Fruit fly (Drosophila melanogaster) whole organism, embryonic: ENCODE results near the gene CG31468.

ENCODE experiments used
- Ada2b ChIP-seq: fragments of 200-800 bp; sonication (Bioruptor generic); IDR thresholded peaks from 2 replicates; pipeline ENCODE4 v1.3.6; 2022; ENCODE audit warnings: missing biosample characterization, missing genetic modification characterization
- Adf1 ChIP-seq: fragments of 200-800 bp; sonication (Bioruptor generic); IDR thresholded peaks from 2 replicates; pipeline ENCODE4 v1.3.6; 2022; ENCODE audit warnings: missing biosample characterization, missing genetic modification characterization
- C15 ChIP-seq: fragments of 200-800 bp; sonication (Bioruptor generic); IDR thresholded peaks from 3 replicates; pipeline ENCODE4 v1.3.6; 2022; ENCODE audit warnings: missing biosample characterization, missing genetic modification characterization
- CG11093 ChIP-seq: fragments of 200-800 bp; sonication (Bioruptor generic); IDR thresholded peaks from 3 replicates; pipeline ENCODE4 v1.3.6; 2022; ENCODE audit warnings: missing biosample characterization, missing genetic modification characterization
- CG11456 ChIP-seq: fragments of 200-800 bp; sonication (Bioruptor generic); IDR thresholded peaks from 3 replicates; pipeline ENCODE4 v1.3.6; 2022; ENCODE audit warnings: missing biosample characterization, missing genetic modification characterization
- CG11723 ChIP-seq: fragments of 200-800 bp; sonication (Bioruptor generic); optimal IDR thresholded peaks from 2 replicates; lab custom pipeline; 2017; ENCODE audit warnings: missing biosample characterization, mild to moderate bottlenecking, missing genetic modification characterization
- CG12744 ChIP-seq: fragments of 200-800 bp; sonication (Bioruptor generic); optimal IDR thresholded peaks from 2 replicates; lab custom pipeline; 2016; ENCODE audit warnings: missing biosample characterization, missing genetic modification characterization
- CG13894 ChIP-seq: fragments of 200-800 bp; sonication (Bioruptor generic); optimal IDR thresholded peaks from 3 replicates; lab custom pipeline; 2018; ENCODE audit warnings: missing biosample characterization, mild to moderate bottlenecking, missing genetic modification characterization, moderate library complexity
- CG14710 ChIP-seq: fragments of 200-800 bp; sonication (Bioruptor generic); optimal IDR thresholded peaks from 3 replicates; lab custom pipeline; 2019; ENCODE audit warnings: missing biosample characterization, mild to moderate bottlenecking, missing genetic modification characterization, moderate library complexity
- CG17359 ChIP-seq: fragments of 200-800 bp; sonication (Bioruptor generic); optimal IDR thresholded peaks from 3 replicates; lab custom pipeline; 2018; ENCODE audit warnings: missing biosample characterization, mild to moderate bottlenecking, missing genetic modification characterization, moderate library complexity
- CG2202 ChIP-seq: fragments of 200-800 bp; sonication (Bioruptor generic); optimal IDR thresholded peaks from 2 replicates; lab custom pipeline; 2018; ENCODE audit warnings: missing biosample characterization, mild to moderate bottlenecking, missing genetic modification characterization
- CG2712 ChIP-seq: fragments of 200-800 bp; optimal IDR thresholded peaks from 3 replicates; lab custom pipeline; 2019; ENCODE audit warnings: missing biosample characterization, mild to moderate bottlenecking, missing genetic modification characterization, moderate library complexity
- CG3281 ChIP-seq: fragments of 200-800 bp; sonication (Bioruptor generic); optimal IDR thresholded peaks from 3 replicates; lab custom pipeline; 2017; ENCODE audit warnings: missing biosample characterization, mild to moderate bottlenecking, missing genetic modification characterization
- CG33213 ChIP-seq: fragments of 200-800 bp; sonication (Bioruptor generic); optimal IDR thresholded peaks from 3 replicates; lab custom pipeline; 2016; ENCODE audit warnings: missing biosample characterization, missing genetic modification characterization
- CG3407 ChIP-seq: fragments of 200-800 bp; sonication (Bioruptor generic); optimal IDR thresholded peaks from 2 replicates; lab custom pipeline; 2018; ENCODE audit warnings: missing biosample characterization, mild to moderate bottlenecking, missing genetic modification characterization
- CG8281 ChIP-seq: fragments of 200-800 bp; sonication (Bioruptor generic); optimal IDR thresholded peaks from 2 replicates; lab custom pipeline; 2018; ENCODE audit warnings: missing biosample characterization, mild to moderate bottlenecking, missing genetic modification characterization, moderate library complexity
- CG9797 ChIP-seq: fragments of 200-800 bp; sonication (Bioruptor generic); optimal IDR thresholded peaks from 3 replicates; lab custom pipeline; 2018; ENCODE audit warnings: missing biosample characterization, mild to moderate bottlenecking, missing genetic modification characterization
- CkIIα-i1 ChIP-seq: fragments of 200-800 bp; sonication (Bioruptor generic); IDR thresholded peaks from 2 replicates; pipeline ENCODE4 v1.3.6; 2022; ENCODE audit warnings: missing biosample characterization, missing genetic modification characterization
- Deaf1 ChIP-seq: fragments of 200-800 bp; optimal IDR thresholded peaks from 3 replicates; lab custom pipeline; 2019; ENCODE audit warnings: missing biosample characterization, mild to moderate bottlenecking, missing genetic modification characterization, moderate library complexity
- Dfd ChIP-seq, 2 experiments: fragments of >200 bp; optimal IDR thresholded peaks; 2 replicates each; lab custom pipeline; 2017; ENCODE audit warnings: missing biosample characterization in 2 of 2, missing genetic modification characterization in 2 of 2
- Doc2 ChIP-seq: fragments of 200-800 bp; sonication (Bioruptor generic); IDR thresholded peaks from 2 replicates; pipeline ENCODE4 v1.3.6; 2022; ENCODE audit warnings: missing biosample characterization, missing genetic modification characterization
- Hey ChIP-seq: fragments of 200-800 bp; sonication (Bioruptor generic); optimal IDR thresholded peaks from 3 replicates; lab custom pipeline; 2018; ENCODE audit warnings: missing biosample characterization, mild to moderate bottlenecking, missing genetic modification characterization
- Hr78 ChIP-seq, 2 experiments: fragments of 200-800 bp in 1 of 2; fragments of >200 bp in 1 of 2; sonication (Bioruptor generic) in 1 of 2; optimal IDR thresholded peaks; 2 replicates each; lab custom pipeline; 2017 to 2019; ENCODE audit warnings: missing biosample characterization in 2 of 2, missing genetic modification characterization in 2 of 2, mild to moderate bottlenecking in 1 of 2, moderate library complexity in 1 of 2
- Mes4 ChIP-seq: fragments of 200-800 bp; sonication (Bioruptor generic); optimal IDR thresholded peaks from 2 replicates; lab custom pipeline; 2016; ENCODE audit warnings: missing biosample characterization, missing genetic modification characterization
- NfI ChIP-seq: fragments of 200-800 bp; sonication (Bioruptor generic); optimal IDR thresholded peaks from 3 replicates; lab custom pipeline; 2018; ENCODE audit warnings: missing biosample characterization, mild to moderate bottlenecking, missing genetic modification characterization, moderate library complexity
- Rfx ChIP-seq: fragments of 200-800 bp; sonication (Bioruptor generic); IDR thresholded peaks from 2 replicates; pipeline ENCODE4 v1.3.6; 2022; ENCODE audit warnings: missing biosample characterization, missing genetic modification characterization
- Rx ChIP-seq: fragments of 200-800 bp; sonication (Bioruptor generic); IDR thresholded peaks from 2 replicates; pipeline ENCODE4 v1.3.6; 2022; ENCODE audit warnings: missing biosample characterization, missing genetic modification characterization
- Sry-δ ChIP-seq: fragments of 200-800 bp; sonication (Bioruptor generic); optimal IDR thresholded peaks from 2 replicates; lab custom pipeline; 2016; ENCODE audit warnings: missing biosample characterization, missing genetic modification characterization
- ato ChIP-seq: fragments of 200-800 bp; sonication (Bioruptor generic); IDR thresholded peaks from 2 replicates; pipeline ENCODE4 v1.3.6; 2022; ENCODE audit warnings: missing biosample characterization, missing genetic modification characterization; ENCODE audit not compliant: partially characterized antibody
- az2 ChIP-seq: fragments of 200-800 bp; sonication (Bioruptor generic); optimal IDR thresholded peaks from 3 replicates; lab custom pipeline; 2016; ENCODE audit warnings: missing biosample characterization, missing genetic modification characterization
- ewg ChIP-seq: fragments of 200-800 bp; sonication (Bioruptor generic); optimal IDR thresholded peaks from 3 replicates; lab custom pipeline; 2017; ENCODE audit warnings: mild to moderate bottlenecking, missing biosample characterization, missing genetic modification reagents, missing genetic modification characterization
- gfzf ChIP-seq: fragments of 200-800 bp; sonication (Bioruptor generic); optimal IDR thresholded peaks from 2 replicates; lab custom pipeline; 2016; ENCODE audit warnings: missing biosample characterization, mild to moderate bottlenecking, missing genetic modification characterization, moderate library complexity
- gt ChIP-seq: fragments of 200-800 bp; sonication (Bioruptor generic); IDR thresholded peaks from 2 replicates; pipeline ENCODE4 v1.3.6; 2022; ENCODE audit warnings: missing biosample characterization, missing genetic modification characterization
- ham ChIP-seq: fragments of 200-800 bp; sonication (Bioruptor generic); IDR thresholded peaks from 2 replicates; pipeline ENCODE4 v1.3.6; 2022; ENCODE audit warnings: missing biosample characterization, missing genetic modification characterization
- hkb ChIP-seq, 2 experiments: fragments of 200-800 bp in 1 of 2; fragments of >200 bp in 1 of 2; sonication (Bioruptor generic) in 1 of 2; IDR thresholded peaks in 1 of 2; optimal IDR thresholded peaks in 1 of 2; 2 replicates each; pipeline versions ENCODE4 v1.3.6 to Lab custom; 2017 to 2022; ENCODE audit warnings: missing biosample characterization in 1 of 2, missing genetic modification characterization in 1 of 2
- ken ChIP-seq: fragments of 200-800 bp; sonication (Bioruptor generic); IDR thresholded peaks from 3 replicates; pipeline ENCODE4 v1.3.6; 2022; ENCODE audit warnings: missing biosample characterization, missing genetic modification characterization
- klu ChIP-seq: fragments of 200-800 bp; sonication (Bioruptor generic); IDR thresholded peaks from 2 replicates; pipeline ENCODE4 v1.3.6; 2022; ENCODE audit warnings: missing biosample characterization, missing genetic modification characterization
- lbe ChIP-seq: fragments of 200-800 bp; sonication (Bioruptor generic); optimal IDR thresholded peaks from 2 replicates; lab custom pipeline; 2016; ENCODE audit warnings: missing biosample characterization, mild to moderate bottlenecking, missing genetic modification characterization
- oc ChIP-seq: fragments of 200-800 bp; sonication (Bioruptor generic); optimal IDR thresholded peaks from 2 replicates; lab custom pipeline; 2018; ENCODE audit warnings: missing biosample characterization, mild to moderate bottlenecking, missing genetic modification characterization, moderate library complexity
- pan ChIP-seq, 4 experiments: fragments of >200 bp in 3 of 4; fragments of 200-800 bp in 1 of 4; sonication (Bioruptor generic) in 1 of 4; optimal IDR thresholded peaks in 3 of 4; IDR thresholded peaks in 1 of 4; 2 replicates each; pipeline versions ENCODE4 v1.3.6 to Lab custom; 2017 to 2022; ENCODE audit warnings: missing biosample characterization in 2 of 4, missing genetic modification characterization in 2 of 4, mixed read lengths in 1 of 4
- pfk ChIP-seq: fragments of 200-800 bp; sonication (Bioruptor generic); optimal IDR thresholded peaks from 2 replicates; lab custom pipeline; 2018; ENCODE audit warnings: missing biosample characterization, mild to moderate bottlenecking, missing genetic modification characterization, moderate library complexity
- psq ChIP-seq: fragments of 200-800 bp; sonication (Bioruptor generic); optimal IDR thresholded peaks from 2 replicates; lab custom pipeline; 2017; ENCODE audit warnings: missing biosample characterization, missing genetic modification characterization
- pum ChIP-seq: fragments of 200-800 bp; sonication (Bioruptor generic); optimal IDR thresholded peaks from 2 replicates; lab custom pipeline; 2016; ENCODE audit warnings: missing biosample characterization, missing genetic modification characterization
- ranshi ChIP-seq: fragments of 200-800 bp; sonication (Bioruptor generic); IDR thresholded peaks from 2 replicates; pipeline ENCODE4 v1.3.6; 2022; ENCODE audit warnings: missing biosample characterization, missing genetic modification characterization
- rib ChIP-seq: fragments of 200-800 bp; sonication (Bioruptor generic); IDR thresholded peaks from 2 replicates; pipeline ENCODE4 v1.3.6; 2022; ENCODE audit warnings: missing biosample characterization, missing genetic modification characterization
- sens ChIP-seq: fragments of 200-800 bp; sonication (Bioruptor generic); peaks from one replicate; lab custom pipeline; 2016; ENCODE audit warnings: missing biosample characterization, missing genetic modification characterization
- shn ChIP-seq: fragments of 200-800 bp; sonication (Bioruptor generic); optimal IDR thresholded peaks from 3 replicates; lab custom pipeline; 2016; ENCODE audit warnings: missing biosample characterization, missing genetic modification characterization
- slp2 ChIP-seq: fragments of 200-800 bp; sonication (Bioruptor generic); optimal IDR thresholded peaks from 2 replicates; lab custom pipeline; 2016; ENCODE audit warnings: missing biosample characterization, missing genetic modification characterization
- so ChIP-seq: fragments of 200-800 bp; sonication (Bioruptor generic); IDR thresholded peaks from 3 replicates; pipeline ENCODE4 v1.3.6; 2022; ENCODE audit warnings: missing biosample characterization, missing genetic modification characterization
- wor ChIP-seq: fragments of 200-800 bp; sonication (Bioruptor generic); IDR thresholded peaks from 2 replicates; pipeline ENCODE4 v1.3.6; 2022; ENCODE audit warnings: missing biosample characterization, missing genetic modification characterization

The CG31468 gene

DNA sequence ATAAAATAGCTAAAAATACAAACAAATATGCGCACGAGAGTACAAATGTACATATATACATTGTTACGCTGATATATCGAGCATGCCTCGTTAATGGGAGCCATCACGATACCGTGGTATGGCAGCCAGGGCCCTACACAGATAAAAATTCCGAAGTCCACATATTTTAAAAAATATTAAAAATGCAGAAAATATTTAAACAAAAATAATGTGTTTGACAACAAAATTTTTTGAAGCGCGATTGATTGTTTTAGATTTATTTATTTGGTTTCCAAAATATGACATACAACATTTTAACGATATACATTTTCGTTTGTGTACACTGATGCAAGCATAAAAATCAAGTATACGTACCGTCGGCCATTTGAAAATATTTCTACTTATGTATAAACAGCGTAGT is 26.6 kb upstream of the CG31468 start (continued):
- TF ChIP-seq CG9797 (GFP tag; lab: Kevin White, UChicago) (no peak), so (GFP tag; lab: Robert Waterston, UW) (peak; percentile 66; the same call in 1 of the 3 replicates), pfk (GFP tag; lab: Kevin White, UChicago) (no peak), CG11093 (GFP tag; lab: Robert Waterston, UW) (0 out of 3 replicates have a peak, but pooled peaks have one; percentile 18), CG17359 (tag; lab: Kevin White, UChicago) (peak; percentile 85), NfI (peak; percentile 65), Ada2b (GFP tag; lab: Robert Waterston, UW) (peak; percentile 85), CG11456 (GFP tag; lab: Robert Waterston, UW) (peak; percentile 75; the same call in 2 of the 3 replicates), Hey (tag; lab: Kevin White, UChicago) (no peak), pum (peak; percentile 47), ken (peak; percentile 64; the same call in 1 of the 3 replicates), lbe (GFP tag; lab: Kevin White, UChicago) (peak; percentile 52), CG14710 (tag; lab: Kevin White, UChicago) (peak; percentile 35), ranshi (GFP tag; lab: Robert Waterston, UW) (peak; percentile 73), klu (GFP tag; lab: Robert Waterston, UW) (peak; percentile 77), Rx (GFP tag; lab: Robert Waterston, UW) (peak; percentile 57), CG33213 (peak; percentile 16), Adf1 (GFP tag; lab: Robert Waterston, UW) (peak; percentile 68), Mes4 (GFP tag; lab: Kevin White, UChicago) (peak; percentile 16), az2 (GFP tag; lab: Kevin White, UChicago) (peak; percentile 59), CG2202 (tag; lab: Kevin White, UChicago) (no peak), Sry-δ (GFP tag; lab: Kevin White, UChicago) (peak; percentile 14), CG11723 (GFP tag; lab: Kevin White, UChicago) (peak; percentile 36), CG13894 (tag; lab: Kevin White, UChicago) (peak; percentile 87), pan (optimal IDR thresholded peaks at IDR 0.05; lab: Kevin White, UChicago) (no peak), pan (GFP tag; optimal IDR thresholded peaks at IDR 0.05 in 1 of 2, IDR thresholded peaks at IDR 0.05 in 1 of 2) (peak in 1 of 2 experiments; percentile 88), Rfx (peak; percentile 91), wor (GFP tag; lab: Robert Waterston, UW) (0 out of 2 replicates have a peak, but pooled peaks have one; percentile 34), rib (GFP tag; lab: Robert Waterston, UW) (peak; percentile 85; the same call in 1 of the 2 replicates), CG2712 (peak; percentile 77), Deaf1 (tag; lab: Kevin White, UChicago) (peak; percentile 63), shn (GFP tag; lab: Kevin White, UChicago) (peak; percentile 32), hkb (optimal IDR thresholded peaks at IDR 0.05; lab: Kevin White, UChicago) (no peak), hkb (GFP tag; IDR thresholded peaks at IDR 0.05; lab: Robert Waterston, UW) (peak; percentile 89), Dfd (GFP tag; optimal IDR thresholded peaks at IDR 0.05; lab: Kevin White, UChicago) (no peak), sens (GFP tag; lab: Kevin White, UChicago) (peak; percentile 87), slp2 (GFP tag; lab: Kevin White, UChicago) (peak; percentile 61), CG3281 (peak; percentile 93), CkIIα-i1 (GFP tag; lab: Robert Waterston, UW) (no peak), CG3407 (GFP tag; lab: Kevin White, UChicago) (no peak), CG8281 (tag; lab: Kevin White, UChicago) (peak; percentile 10), ewg (GFP tag; lab: Kevin White, UChicago) (no peak), C15 (GFP tag; lab: Robert Waterston, UW) (0 out of 3 replicates have a peak, but pooled peaks have one; percentile 50), CG12744 (peak; percentile 53), oc (tag; lab: Kevin White, UChicago) (no peak), ham (GFP tag; lab: Robert Waterston, UW) (peak; percentile 75; the same call in 1 of the 2 replicates), gt (GFP tag; lab: Robert Waterston, UW) (no peak), ato (GFP tag; lab: Robert Waterston, UW) (no peak), Doc2 (GFP tag; lab: Robert Waterston, UW) (no peak), gfzf (no peak), psq (GFP tag; lab: Kevin White, UChicago) (peak; percentile 9), Hr78 (GFP tag; optimal IDR thresholded peaks at IDR 0.05; lab: Kevin White, UChicago) (no peak)
